Worm (Caenorhabditis elegans): ENCODE results near the gene K02A6.3.

- TF ChIP-seq snpc-4 (tag; optimal IDR thresholded peaks at IDR 0.05): no peak
- TF ChIP-seq nhr-76 (tag; optimal IDR thresholded peaks at IDR 0.05): no peak
- TF ChIP-seq nhr-11 (tag; optimal IDR thresholded peaks at IDR 0.05): no peak
- no peak for TF ChIP-seq fos-1 (tag; optimal IDR thresholded peaks at IDR 0.05)
- no peak for TF ChIP-seq lin-15B (tag; optimal IDR thresholded peaks at IDR 0.05)
- no peak for TF ChIP-seq nhr-237 (tag; optimal IDR thresholded peaks at IDR 0.05)
- no peak for TF ChIP-seq nfya-1 (tag; optimal IDR thresholded peaks at IDR 0.05; ENCODE audit: insufficient read depth)
- TF ChIP-seq unc-62 (GFP tag; optimal IDR thresholded peaks at IDR 0.05): no peak
- no peak for TF ChIP-seq tbx-2 (tag; optimal IDR thresholded peaks at IDR 0.05)
Measured at ce11 chrX:8201210-8201609, 30.5 kb downstream of the K02A6.3 start.
